Fruit fly (Drosophila melanogaster): Measurements from ENCODE around the gene CG11858.

- TF ChIP-seq usp (GFP tag; optimal IDR thresholded peaks at IDR 0.05) (no peak), OdsH (GFP tag; optimal IDR thresholded peaks at IDR 0.05) (no peak)
These were observed 25.2 kb upstream of the CG11858 start, which contains the start of gene Jhbp7 for dm6 chr3R:25237314-25237713.
